ENCODE assay signal across 3 worm cellular contexts in the genomic region with DNA sequence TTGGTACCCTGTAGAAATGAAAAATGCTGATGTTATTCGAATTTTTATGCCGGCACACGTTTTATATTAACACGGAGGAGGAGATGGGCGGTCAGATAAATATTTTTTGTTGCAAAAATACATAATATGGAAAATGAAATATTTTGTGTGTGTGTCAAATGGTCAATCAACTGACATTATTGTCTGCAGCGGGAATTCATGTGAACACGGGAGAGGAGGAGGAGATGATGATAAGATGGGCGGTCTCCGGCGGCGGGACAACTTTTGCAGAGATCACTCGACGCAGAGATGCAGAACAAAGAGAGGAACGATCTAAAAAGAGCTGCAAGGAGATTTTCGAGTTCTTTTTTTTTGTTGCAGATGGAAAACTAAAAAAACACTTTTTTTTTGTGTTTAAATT.
TF ChIP-seq lines count a peak whose summit lies in the region.

Gene dhs-13 (minus strand): TSS at position 8 of the 400 bp plus-strand sequence.

TF ChIP-seq in whole organism, L1 larva, 84 proteins besides CTCF, POLR2A, EP300 and RAD21 (continued from another document):
- TF ChIP-seq pqm-1 (tag; optimal IDR thresholded peaks at IDR 0.05; lab: Kevin White, UChicago) (no peak), tlp-1 (tag; optimal IDR thresholded peaks at IDR 0.05; lab: Kevin White, UChicago) (no peak), nhr-85 (tag; lab: Kevin White, UChicago) (peak; percentile 70), lin-14 (GFP tag; optimal IDR thresholded peaks at IDR 0.05; lab: Kevin White, UChicago) (peak; percentile 90), C16A3.4 (tag; optimal IDR thresholded peaks at IDR 0.05; lab: Kevin White, UChicago) (peak; percentile 11), nhr-12 (tag; optimal IDR thresholded peaks at IDR 0.05; lab: Kevin White, UChicago) (no peak), mab-9 (GFP tag; IDR thresholded peaks at IDR 0.05; lab: Robert Waterston, UW) (no peak), alr-1 (tag; optimal IDR thresholded peaks at IDR 0.05; lab: Kevin White, UChicago; ENCODE audit: borderline replicate concordance) (no peak), nhr-71 (tag; optimal IDR thresholded peaks at IDR 0.05; lab: Kevin White, UChicago) (peak; percentile 49), nhr-47 (tag; optimal IDR thresholded peaks at IDR 0.05; lab: Kevin White, UChicago) (no peak), nhr-28 (tag; optimal IDR thresholded peaks at IDR 0.05; lab: Kevin White, UChicago) (no peak), elt-3 (tag; optimal IDR thresholded peaks at IDR 0.05; lab: Kevin White, UChicago) (no peak), snu-23 (GFP tag; optimal IDR thresholded peaks at IDR 0.05; lab: Kevin White, UChicago) (peak; percentile 54), lin-15B (tag; optimal IDR thresholded peaks at IDR 0.05; lab: Kevin White, UChicago) (no peak), mdl-1 (tag; optimal IDR thresholded peaks at IDR 0.05; lab: Kevin White, UChicago) (peak in 1 of 2 experiments; percentile 39), dsc-1 (tag; optimal IDR thresholded peaks at IDR 0.05; lab: Kevin White, UChicago) (no peak), zip-4 (GFP tag; optimal IDR thresholded peaks at IDR 0.05; lab: Kevin White, UChicago) (no peak)

TF ChIP-seq in whole organism, L2 larva, 48 proteins besides CTCF, POLR2A, EP300 and RAD21 (continued from another document):
- TF ChIP-seq sma-3 (GFP tag; optimal IDR thresholded peaks at IDR 0.05; lab: Kevin White, UChicago) (peak; percentile 1), nhr-129 (tag; optimal IDR thresholded peaks at IDR 0.05; lab: Kevin White, UChicago) (peak; percentile 62)

TF ChIP-seq in whole organism, L4 larva, 104 proteins besides CTCF, POLR2A, EP300 and RAD21 (continued from another document):
- peak; percentile 67 for TF ChIP-seq dmd-6 (GFP tag; IDR thresholded peaks at IDR 0.05; lab: Robert Waterston, UW)
- TF ChIP-seq mep-1 (tag; optimal IDR thresholded peaks at IDR 0.05; lab: Kevin White, UChicago): peak; percentile 28
- peak; percentile 76 for TF ChIP-seq nhr-28 (tag; optimal IDR thresholded peaks at IDR 0.05; lab: Kevin White, UChicago)
- no peak for TF ChIP-seq ces-1 (GFP tag; optimal IDR thresholded peaks at IDR 0.05; lab: Kevin White, UChicago)
TF ChIP-seq in whole organism, L4 larva: peak in this region for 11.
